Worm (Caenorhabditis elegans) whole organism, young adult: ENCODE data around the gene puf-12.

ENCODE experiments used
- C06A6.2 ChIP-seq: fragments of 200-800 bp; sonication (Bioruptor generic); conservative IDR thresholded peaks from 2 replicates; pipeline ENCODE4 v1.3.6; 2022; ENCODE audit warnings: missing genetic modification characterization, missing compliant biosample characterization
- D2030.7 ChIP-seq: fragments of 200-800 bp; sonication (Bioruptor generic); IDR thresholded peaks from 2 replicates; pipeline ENCODE4 v1.3.6; 2022; ENCODE audit warnings: missing genetic modification reagents, missing genetic modification characterization, missing compliant biosample characterization
- F22D6.2 ChIP-seq: sonication (generic microtip); optimal IDR thresholded peaks from 2 replicates; lab custom pipeline; 2016; ENCODE audit warnings: mild to moderate bottlenecking, missing genetic modification characterization, missing compliant biosample characterization
- F33H1.4 ChIP-seq: fragments of 200-800 bp; sonication (Bioruptor generic); IDR thresholded peaks from 2 replicates; pipeline ENCODE4 v1.3.6; 2022; ENCODE audit warnings: missing genetic modification reagents, missing genetic modification characterization, missing compliant biosample characterization
- F37B4.10 ChIP-seq: fragments of 200-800 bp; sonication (Bioruptor generic); IDR thresholded peaks from 2 replicates; pipeline ENCODE4 v1.3.6; 2022; ENCODE audit warnings: missing genetic modification characterization, missing compliant biosample characterization
- F52B5.7 ChIP-seq: sonication (generic microtip); optimal IDR thresholded peaks from 2 replicates; lab custom pipeline; 2016; ENCODE audit warnings: mild to moderate bottlenecking, missing genetic modification characterization, missing compliant biosample characterization
- F55B11.4 ChIP-seq: sonication (generic microtip); optimal IDR thresholded peaks from 2 replicates; lab custom pipeline; 2016; ENCODE audit warnings: missing compliant biosample characterization, missing genetic modification characterization, borderline replicate concordance; ENCODE audit not compliant: insufficient read depth
- akir-1 ChIP-seq: fragments of 200-800 bp; sonication (Bioruptor generic); optimal IDR thresholded peaks from 2 replicates; lab custom pipeline; 2018; ENCODE audit warnings: mild to moderate bottlenecking, missing genetic modification characterization, moderate library complexity, missing compliant biosample characterization
- aptf-2 ChIP-seq: fragments of 200-800 bp; sonication (Bioruptor generic); conservative IDR thresholded peaks from 2 replicates; pipeline ENCODE4 v1.3.6; 2022; ENCODE audit warnings: missing genetic modification reagents, missing genetic modification characterization, missing compliant biosample characterization
- atf-7 ChIP-seq: sonication (generic microtip); optimal IDR thresholded peaks from 2 replicates; lab custom pipeline; 2017; ENCODE audit warnings: mild to moderate bottlenecking, missing genetic modification characterization, missing compliant biosample characterization
- ccch-3 ChIP-seq: fragments of 200-800 bp; sonication (Bioruptor generic); optimal IDR thresholded peaks from 2 replicates; lab custom pipeline; 2018; ENCODE audit warnings: mild to moderate bottlenecking, missing genetic modification characterization, missing compliant biosample characterization
- ceh-40 ChIP-seq: fragments of 200-800 bp; sonication (Bioruptor generic); IDR thresholded peaks from 2 replicates; pipeline ENCODE4 v1.3.6; 2022; ENCODE audit warnings: missing genetic modification characterization, missing compliant biosample characterization
- ceh-58 ChIP-seq: fragments of 200-800 bp; sonication (Bioruptor generic); IDR thresholded peaks from 2 replicates; pipeline ENCODE4 v1.3.6; 2022; ENCODE audit warnings: missing genetic modification characterization, missing compliant biosample characterization
- ceh-79 ChIP-seq: sonication (generic microtip); optimal IDR thresholded peaks from 2 replicates; lab custom pipeline; 2017; ENCODE audit warnings: mild to moderate bottlenecking, missing genetic modification characterization, missing compliant biosample characterization
- ceh-91 ChIP-seq: fragments of 200-800 bp; sonication (Bioruptor generic); IDR thresholded peaks from 2 replicates; pipeline ENCODE4 v1.3.6; 2022; ENCODE audit warnings: missing genetic modification reagents, missing genetic modification characterization, missing compliant biosample characterization
- efl-1 ChIP-seq: fragments of 150-350 bp; optimal IDR thresholded peaks from 2 replicates; lab custom pipeline; 2014; ENCODE audit warnings: missing biosample characterization, missing genetic modification reagents, missing genetic modification characterization
- fkh-3 ChIP-seq: sonication (generic microtip); optimal IDR thresholded peaks from 2 replicates; lab custom pipeline; 2016; ENCODE audit warnings: mild to moderate bottlenecking, missing genetic modification characterization, missing compliant biosample characterization
- gei-17 ChIP-seq: fragments of 200-800 bp; sonication (Bioruptor generic); optimal IDR thresholded peaks from 2 replicates; lab custom pipeline; 2018; ENCODE audit warnings: mild to moderate bottlenecking, missing genetic modification characterization, missing compliant biosample characterization
- hlh-26 ChIP-seq: fragments of 200-800 bp; sonication (Bioruptor generic); conservative IDR thresholded peaks from 2 replicates; pipeline ENCODE4 v1.3.6; 2022; ENCODE audit warnings: missing genetic modification reagents, missing genetic modification characterization, missing compliant biosample characterization
- hmg-1.2 ChIP-seq: fragments of 200-800 bp; sonication (Bioruptor generic); IDR thresholded peaks from 2 replicates; pipeline ENCODE4 v1.3.6; 2022; ENCODE audit warnings: missing genetic modification reagents, missing genetic modification characterization, missing compliant biosample characterization
- lag-1 ChIP-seq: fragments of 200-800 bp; sonication (Bioruptor generic); IDR thresholded peaks from 2 replicates; pipeline ENCODE4 v1.3.6; 2022; ENCODE audit warnings: missing genetic modification reagents, missing genetic modification characterization, missing compliant biosample characterization
- let-607 ChIP-seq, 2 experiments: fragments of 200-800 bp in 1 of 2; sonication (Bioruptor generic) in 1 of 2; sonication (generic microtip) in 1 of 2; optimal IDR thresholded peaks; 2 replicates each; lab custom pipeline; 2016 to 2018; ENCODE audit warnings: mild to moderate bottlenecking in 2 of 2, missing compliant biosample characterization in 2 of 2, missing genetic modification characterization in 2 of 2, moderate library complexity in 2 of 2, missing genotype in 1 of 2
- lsl-1 ChIP-seq: fragments of 200-800 bp; sonication (Bioruptor generic); optimal IDR thresholded peaks from 2 replicates; lab custom pipeline; 2018; ENCODE audit warnings: mild to moderate bottlenecking, missing genetic modification characterization, moderate library complexity, missing compliant biosample characterization
- lsy-27 ChIP-seq: sonication (generic microtip); optimal IDR thresholded peaks from 2 replicates; lab custom pipeline; 2017; ENCODE audit warnings: missing genetic modification characterization, mild to moderate bottlenecking, missing compliant biosample characterization, antibody characterized with exemption, missing genotype, borderline replicate concordance; ENCODE audit not compliant: insufficient read depth
- madf-6 ChIP-seq: fragments of 200-800 bp; sonication (Bioruptor generic); IDR thresholded peaks from 2 replicates; pipeline ENCODE4 v1.3.6; 2022; ENCODE audit warnings: missing genetic modification reagents, missing genetic modification characterization, missing compliant biosample characterization
- mcd-1 ChIP-seq: fragments of 200-800 bp; sonication (Bioruptor generic); IDR thresholded peaks from 2 replicates; pipeline ENCODE4 v1.3.6; 2022; ENCODE audit warnings: missing genetic modification reagents, missing genetic modification characterization, missing compliant biosample characterization
- mel-28 ChIP-seq: sonication (generic microtip); optimal IDR thresholded peaks from 2 replicates; lab custom pipeline; 2016; ENCODE audit warnings: borderline replicate concordance, mild to moderate bottlenecking, missing genetic modification characterization, missing compliant biosample characterization
- mxl-1 ChIP-seq: sonication (generic microtip); optimal IDR thresholded peaks from 2 replicates; lab custom pipeline; 2016; ENCODE audit warnings: missing genetic modification characterization, missing compliant biosample characterization
- nfya-1 ChIP-seq: sonication (generic microtip); optimal IDR thresholded peaks from 2 replicates; lab custom pipeline; 2017; ENCODE audit warnings: antibody characterized with exemption, missing compliant biosample characterization, missing genetic modification characterization, borderline replicate concordance; ENCODE audit not compliant: insufficient read depth
- nhr-120 ChIP-seq: fragments of 200-800 bp; sonication (Bioruptor generic); IDR thresholded peaks from 2 replicates; pipeline ENCODE4 v1.3.6; 2022; ENCODE audit warnings: missing genetic modification characterization, missing compliant biosample characterization
- nhr-179 ChIP-seq: sonication (generic microtip); optimal IDR thresholded peaks from 2 replicates; lab custom pipeline; 2016; ENCODE audit warnings: mild to moderate bottlenecking, missing genetic modification characterization, missing compliant biosample characterization
- nhr-27 ChIP-seq: fragments of 200-800 bp; sonication (Bioruptor generic); optimal IDR thresholded peaks from 2 replicates; lab custom pipeline; 2018; ENCODE audit warnings: mild to moderate bottlenecking, missing genetic modification characterization, moderate library complexity, missing compliant biosample characterization
- nhr-90 ChIP-seq: sonication (generic microtip); optimal IDR thresholded peaks from 2 replicates; lab custom pipeline; 2016; ENCODE audit warnings: missing genotype, mild to moderate bottlenecking, missing genetic modification characterization, missing compliant biosample characterization
- pbrm-1 ChIP-seq: fragments of 200-800 bp; sonication (Bioruptor generic); IDR thresholded peaks from 2 replicates; pipeline ENCODE4 v1.3.6; 2022; ENCODE audit warnings: missing genetic modification reagents, missing genetic modification characterization, missing compliant biosample characterization
- pha-4 ChIP-seq: fragments of 150-350 bp; sonication (generic microtip); optimal IDR thresholded peaks from 2 replicates; lab custom pipeline; 2014; ENCODE audit warnings: missing biosample characterization, missing genetic modification reagents, missing genetic modification characterization
- repo-1 ChIP-seq: sonication (generic microtip); optimal IDR thresholded peaks from 2 replicates; lab custom pipeline; 2017; ENCODE audit warnings: mild to moderate bottlenecking, missing genetic modification characterization, missing compliant biosample characterization
- snpc-1.1 ChIP-seq: sonication (generic microtip); optimal IDR thresholded peaks from 2 replicates; lab custom pipeline; 2017; ENCODE audit warnings: missing genetic modification characterization, mild to moderate bottlenecking, missing compliant biosample characterization, antibody characterized with exemption, moderate library complexity, missing genotype, missing genetic modification reagents; ENCODE audit not compliant: insufficient read depth
- snpc-3.4 ChIP-seq: sonication (generic microtip); optimal IDR thresholded peaks from 2 replicates; lab custom pipeline; 2017; ENCODE audit warnings: missing genetic modification characterization, mild to moderate bottlenecking, missing compliant biosample characterization, antibody characterized with exemption, moderate library complexity, missing genotype, missing genetic modification reagents
- snpc-4 ChIP-seq, 5 experiments: fragments of 150-350 bp in 1 of 5; sonication (generic microtip) in 4 of 5; optimal IDR thresholded peaks; 2 replicates each; lab custom pipeline; 2014 to 2018; ENCODE audit warnings: missing genetic modification characterization in 5 of 5, missing biosample characterization in 3 of 5, antibody characterized with exemption in 2 of 5, mild to moderate bottlenecking in 2 of 5, missing compliant biosample characterization in 2 of 5, missing genotype in 2 of 5, moderate library complexity in 2 of 5, missing genetic modification reagents in 1 of 5
- sptf-2 ChIP-seq: fragments of 200-800 bp; sonication (Bioruptor generic); optimal IDR thresholded peaks from 2 replicates; lab custom pipeline; 2018; ENCODE audit warnings: mild to moderate bottlenecking, missing genetic modification characterization, missing compliant biosample characterization
- tbx-9 ChIP-seq: sonication (generic microtip); optimal IDR thresholded peaks from 2 replicates; lab custom pipeline; 2016; ENCODE audit warnings: borderline replicate concordance, missing genetic modification characterization, inconsistent platforms, missing compliant biosample characterization
- zfh-2 ChIP-seq: fragments of 200-800 bp; sonication (Bioruptor generic); conservative IDR thresholded peaks from 2 replicates; pipeline ENCODE4 v1.3.6; 2022; ENCODE audit warnings: missing genetic modification reagents, missing genetic modification characterization, missing compliant biosample characterization

puf-12 gene

DNA sequence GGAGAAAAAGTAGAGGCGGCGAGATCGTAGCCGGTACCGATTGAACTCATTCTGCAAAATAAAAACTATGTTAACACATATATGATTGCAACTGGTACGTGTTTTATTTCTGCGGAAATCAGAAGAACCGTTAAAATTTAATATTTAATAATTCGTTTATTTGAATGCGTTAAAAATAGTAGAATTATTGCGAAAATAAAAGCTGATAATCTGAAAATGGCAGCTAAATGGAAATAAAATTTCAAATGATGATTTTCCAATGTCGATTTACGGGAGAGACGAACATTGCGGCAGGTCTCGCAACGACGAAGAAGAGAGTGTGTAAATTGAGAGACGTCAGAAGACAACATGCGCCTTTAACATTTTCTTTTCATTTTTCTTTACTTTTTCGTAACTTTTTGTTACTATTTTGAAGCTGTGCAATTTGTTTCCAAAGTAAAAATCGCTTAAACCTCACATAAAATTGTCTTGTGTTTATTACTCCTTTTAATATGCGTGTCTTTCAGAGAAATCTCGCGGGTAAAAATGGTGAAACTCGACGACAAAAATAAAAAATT, at the start of gene puf-12, which contains the start of gene pas-7:
puf-12 (plus strand) TSS at position 507 of the 557 bp plus-strand sequence.
pas-7 (minus strand) TSS at position 51 of the 557 bp plus-strand sequence.
- TF ChIP-seq madf-6 (peak; percentile 19; the same call in 1 of the 2 replicates), lsy-27 (no peak), mcd-1 (GFP tag; lab: Robert Waterston, UW) (no peak), nhr-90 (tag; lab: Kevin White, UChicago) (no peak), ceh-79 (tag; lab: Kevin White, UChicago) (no peak), hmg-1.2 (GFP tag; lab: Robert Waterston, UW) (peak; percentile 78; the same call in 1 of the 2 replicates), snpc-4 (GFP tag; optimal IDR thresholded peaks at IDR 0.05; lab: Kevin White, UChicago) (no peak), snpc-4 (tag; optimal IDR thresholded peaks at IDR 0.05; lab: Kevin White, UChicago) (no peak), lag-1 (GFP tag; lab: Robert Waterston, UW) (no peak), F37B4.10 (GFP tag; lab: Robert Waterston, UW) (no peak), tbx-9 (tag; lab: Kevin White, UChicago) (no peak), snpc-1.1 (tag; lab: Kevin White, UChicago) (peak; percentile 9), ceh-58 (GFP tag; lab: Robert Waterston, UW) (no peak), F33H1.4 (GFP tag; lab: Robert Waterston, UW) (peak; percentile 69), mel-28 (tag; lab: Kevin White, UChicago) (no peak), F22D6.2 (tag; lab: Kevin White, UChicago) (no peak), sptf-2 (no peak), efl-1 (GFP tag; lab: Kevin White, UChicago) (peak; percentile 1), nhr-179 (no peak), repo-1 (tag; lab: Kevin White, UChicago) (no peak), C06A6.2 (GFP tag; lab: Robert Waterston, UW) (no peak), ceh-91 (no peak), aptf-2 (GFP tag; lab: Robert Waterston, UW) (no peak), lsl-1 (GFP tag; lab: Kevin White, UChicago) (peak; percentile 14)

DNA sequence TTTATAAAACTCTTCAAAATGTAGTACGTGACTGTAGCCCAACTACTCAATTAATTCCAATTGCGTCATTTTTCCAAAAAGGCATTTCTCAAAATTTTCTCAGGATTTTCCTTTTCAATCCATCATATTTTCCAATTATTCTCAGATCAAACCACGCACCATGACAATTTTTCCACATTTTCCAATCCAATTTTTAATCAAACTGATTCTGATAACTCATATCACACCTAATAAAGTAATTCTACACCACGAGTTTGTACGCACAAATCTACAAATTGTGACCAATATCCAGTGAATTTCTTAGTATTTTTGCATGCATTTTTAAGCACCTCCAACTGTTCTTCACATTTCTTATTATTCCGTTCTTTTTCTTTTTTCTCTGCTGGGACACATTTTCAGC, 48.6 kb upstream of the puf-12 start:
- no peak for TF ChIP-seq atf-7
- no peak for TF ChIP-seq nhr-27 (tag; lab: Kevin White, UChicago)
- TF ChIP-seq nfya-1 (tag; lab: Kevin White, UChicago), result no peak

DNA sequence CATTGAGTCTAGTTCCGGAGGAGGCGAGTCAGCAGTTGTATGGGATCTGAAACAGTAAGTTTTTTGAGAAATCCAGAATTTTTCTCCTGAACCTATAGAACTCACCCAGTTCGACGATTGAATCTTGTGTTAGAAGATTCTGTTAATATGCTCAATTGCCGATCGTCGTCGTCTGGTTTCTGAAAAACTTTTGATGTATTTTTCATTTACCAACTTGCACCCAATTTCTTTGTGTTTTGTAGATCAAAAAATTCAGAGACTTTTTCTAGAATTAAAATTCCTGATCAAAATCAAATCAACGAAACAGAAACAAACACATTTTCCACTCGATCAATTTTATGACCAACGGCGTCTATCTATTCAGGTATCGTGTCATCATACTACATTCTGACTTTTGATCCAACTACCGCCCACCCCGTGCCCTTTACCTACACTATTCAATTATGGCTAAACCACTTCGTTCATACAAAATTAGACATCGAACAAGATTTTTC, 43.5 kb upstream of the puf-12 start, which contains the start of gene C18D1.2:
C18D1.2 (plus strand) TSS at position 444 of the 494 bp plus-strand sequence.
- TF ChIP-seq pbrm-1 (GFP tag; lab: Robert Waterston, UW) (no peak), zfh-2 (GFP tag; lab: Robert Waterston, UW) (no peak), let-607 (tag; optimal IDR thresholded peaks at IDR 0.05; lab: Kevin White, UChicago) (no peak), C06A6.2 (GFP tag; lab: Robert Waterston, UW) (no peak), D2030.7 (GFP tag; lab: Robert Waterston, UW) (no peak), nfya-1 (tag; lab: Kevin White, UChicago) (no peak), akir-1 (GFP tag; lab: Kevin White, UChicago) (no peak)

DNA sequence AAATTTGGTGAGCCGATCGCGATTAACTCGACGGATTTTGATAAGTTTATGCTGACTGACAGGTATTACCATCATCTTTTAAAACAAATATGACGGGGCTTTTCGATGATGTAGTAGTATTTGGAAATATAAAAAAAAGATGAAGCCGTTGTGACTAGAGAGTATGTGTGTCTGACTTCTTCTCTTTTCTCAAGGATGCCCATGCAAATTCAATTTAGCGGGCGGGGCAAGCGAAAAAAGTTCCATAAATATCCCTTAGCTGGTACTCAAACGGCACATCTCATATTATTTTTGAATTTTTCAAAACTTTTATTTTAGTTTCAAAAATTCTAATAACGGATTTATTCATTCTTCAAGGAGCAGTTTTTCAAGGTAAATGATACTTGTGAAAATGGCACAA, 39.6 kb upstream of the puf-12 start, which contains the start of gene stg-1:
stg-1 (minus strand) TSS at position 153 of the 400 bp plus-strand sequence.
- TF ChIP-seq gei-17 (GFP tag; lab: Kevin White, UChicago) (no peak), F55B11.4 (tag; lab: Kevin White, UChicago) (no peak), fkh-3 (no peak), hlh-26 (GFP tag; lab: Robert Waterston, UW) (no peak), nhr-120 (no peak), F52B5.7 (tag; lab: Kevin White, UChicago) (no peak), mxl-1 (no peak), ccch-3 (GFP tag; lab: Kevin White, UChicago) (no peak), pha-4 (tag; lab: Kevin White, UChicago) (no peak), F22D6.2 (tag; lab: Kevin White, UChicago) (no peak), ceh-40 (GFP tag; lab: Robert Waterston, UW) (no peak), mel-28 (tag; lab: Kevin White, UChicago) (no peak), snpc-3.4 (no peak), ceh-58 (GFP tag; lab: Robert Waterston, UW) (no peak)
